Fruit fly (Drosophila melanogaster): Measurements from ENCODE around the gene IPIP.

- TF ChIP-seq psq (optimal IDR thresholded peaks at IDR 0.05): no peak
- TF ChIP-seq ttk (optimal IDR thresholded peaks at IDR 0.05): no peak
- TF ChIP-seq Myc (optimal IDR thresholded peaks at IDR 0.05): no peak
- no peak for TF ChIP-seq Sin3A (optimal IDR thresholded peaks at IDR 0.05)
- no peak for TF ChIP-seq insv (optimal IDR thresholded peaks at IDR 0.05)
- no peak for TF ChIP-seq h (optimal IDR thresholded peaks at IDR 0.05)
These were observed 25.0 kb upstream of the IPIP start for dm6 chr2L:6022793-6023192.
